Worm (Caenorhabditis elegans): Measurements from ENCODE around the gene csq-1.

- TF ChIP-seq hmg-11 (tag; optimal IDR thresholded peaks at IDR 0.05) (no peak), elt-2 (tag; optimal IDR thresholded peaks at IDR 0.05) (no peak), unc-39 (tag; optimal IDR thresholded peaks at IDR 0.05) (no peak), fos-1 (tag; optimal IDR thresholded peaks at IDR 0.05) (no peak), skn-1 (tag; optimal IDR thresholded peaks at IDR 0.05) (no peak), lin-15B (tag; optimal IDR thresholded peaks at IDR 0.05) (no peak), eor-1 (tag; optimal IDR thresholded peaks at IDR 0.05) (no peak), ceh-9 (tag; optimal IDR thresholded peaks at IDR 0.05) (no peak)
These were observed 47.2 kb upstream of the csq-1 start for ce11 chrX:14637445-14637844.
